Worm (Caenorhabditis elegans): ENCODE data around the gene polh-1.

ce11 chrIII:1943488-1943887 lies 6.6 kb downstream of the polh-1 start, which contains the start of gene F53A3.1:
- TF ChIP-seq hlh-30 (tag; optimal IDR thresholded peaks at IDR 0.05; ENCODE audit: insufficient read depth), result no peak
- no peak for TF ChIP-seq unc-130 (GFP tag; optimal IDR thresholded peaks at IDR 0.05)
- no peak for TF ChIP-seq jun-1 (tag; optimal IDR thresholded peaks at IDR 0.05)

All from whole organism, L4 larva.